Fruit fly (Drosophila melanogaster) whole organism, prepupa: ENCODE measurements around the gene pbl.

Experiments
- CG10631 ChIP-seq: fragments of 200-800 bp; sonication (Bioruptor generic); optimal IDR thresholded peaks from 2 replicates; lab custom pipeline; 2016; ENCODE audit warnings: missing biosample characterization, missing genetic modification characterization
- CG1621 ChIP-seq: fragments of 200-800 bp; sonication (Bioruptor generic); optimal IDR thresholded peaks from 3 replicates; lab custom pipeline; 2018; ENCODE audit warnings: missing biosample characterization, mild to moderate bottlenecking, missing genetic modification characterization
- CG3919 ChIP-seq: fragments of 200-800 bp; sonication (Bioruptor generic); optimal IDR thresholded peaks from 3 replicates; lab custom pipeline; 2016; ENCODE audit warnings: missing biosample characterization, missing genetic modification characterization
- CG6163 ChIP-seq: fragments of 200-800 bp; sonication (Bioruptor generic); IDR thresholded peaks from 3 replicates; pipeline ENCODE4 v1.3.6; 2022; ENCODE audit warnings: missing biosample characterization, missing genetic modification characterization
- CG6792 ChIP-seq: fragments of 200-800 bp; sonication (Bioruptor generic); optimal IDR thresholded peaks from 3 replicates; lab custom pipeline; 2016; ENCODE audit warnings: missing biosample characterization, missing genetic modification characterization
- CG6854 ChIP-seq: fragments of 200-800 bp; sonication (Bioruptor generic); optimal IDR thresholded peaks from 2 replicates; lab custom pipeline; 2017; ENCODE audit warnings: missing biosample characterization, mild to moderate bottlenecking, missing genetic modification characterization
- Sox102F ChIP-seq: fragments of 200-800 bp; sonication (Bioruptor generic); optimal IDR thresholded peaks from 2 replicates; lab custom pipeline; 2016; ENCODE audit warnings: missing biosample characterization, mild to moderate bottlenecking, missing genetic modification characterization
- dsx ChIP-seq: fragments of 200-800 bp; optimal IDR thresholded peaks from 3 replicates; lab custom pipeline; 2019; ENCODE audit warnings: missing biosample characterization, mild to moderate bottlenecking, missing genetic modification characterization, moderate library complexity; ENCODE audit not compliant: poor library complexity, severe bottlenecking
- fkh ChIP-seq: fragments of 200-800 bp; sonication (Bioruptor generic); optimal IDR thresholded peaks from 3 replicates; lab custom pipeline; 2017; ENCODE audit warnings: missing biosample characterization, mild to moderate bottlenecking, missing genetic modification characterization, moderate library complexity

- TF ChIP-seq CG1621 (tag; lab: Kevin White, UChicago) = no peak
- no peak for TF ChIP-seq fkh (GFP tag; lab: Kevin White, UChicago)
- TF ChIP-seq Sox102F (GFP tag; lab: Kevin White, UChicago) = no peak
- no peak for TF ChIP-seq CG10631
- TF ChIP-seq dsx = no peak
- TF ChIP-seq CG3919 = no peak
- peak; percentile 28 for TF ChIP-seq CG6792
- TF ChIP-seq CG6163 = 0 out of 3 replicates have a peak, but pooled peaks have one; percentile 0
- no peak for TF ChIP-seq CG6854
These were observed 49.9 kb downstream of the pbl start for dm6 chr3L:7861807-7862206.
